Fruit fly (Drosophila melanogaster): ENCODE results near the gene CG7488.

The CG7488 gene

dm6 chr3R:13014168-13014881 lies 18.9 kb downstream of the CG7488 start (continued):
- TF ChIP-seq sug (tag; optimal IDR thresholded peaks at IDR 0.05) = no peak
- TF ChIP-seq lov (optimal IDR thresholded peaks at IDR 0.05) = no peak
- no peak for TF ChIP-seq lov (GFP tag; IDR thresholded peaks at IDR 0.05)
- TF ChIP-seq cg (GFP tag; optimal IDR thresholded peaks at IDR 0.05) = no peak
- TF ChIP-seq CG34422 (GFP tag; IDR thresholded peaks at IDR 0.05) = no peak
- peak in 1 of 3 experiments; percentile 20 for TF ChIP-seq Stat92E (GFP tag; optimal IDR thresholded peaks at IDR 0.05)
- no peak for TF ChIP-seq CHES-1-like (GFP tag; optimal IDR thresholded peaks at IDR 0.05)
- no peak for TF ChIP-seq Six4 (GFP tag; optimal IDR thresholded peaks at IDR 0.05)
- TF ChIP-seq CG8388 (GFP tag; optimal IDR thresholded peaks at IDR 0.05) = no peak
- TF ChIP-seq CG11723 (GFP tag; optimal IDR thresholded peaks at IDR 0.05) = no peak
- peak; percentile 44; the same call in 1 of the 3 replicates for TF ChIP-seq row (GFP tag; IDR thresholded peaks at IDR 0.05)
- TF ChIP-seq Sry-β (GFP tag; optimal IDR thresholded peaks at IDR 0.05) = no peak
- no peak for TF ChIP-seq Nf-YB (GFP tag; optimal IDR thresholded peaks at IDR 0.05)
- TF ChIP-seq chn (GFP tag; optimal IDR thresholded peaks at IDR 0.05) = no peak
- no peak for TF ChIP-seq Side (GFP tag; optimal IDR thresholded peaks at IDR 0.05)
- no peak for TF ChIP-seq CTCF (GFP tag; optimal IDR thresholded peaks at IDR 0.05)
- no peak for TF ChIP-seq Mes4 (GFP tag; optimal IDR thresholded peaks at IDR 0.05)
- no peak for TF ChIP-seq CG42726 (GFP tag; IDR thresholded peaks at IDR 0.05; ENCODE audit: partially characterized antibody)
- no peak for TF ChIP-seq CG6272 (GFP tag; IDR thresholded peaks at IDR 0.05)
- no peak for TF ChIP-seq ham (GFP tag; IDR thresholded peaks at IDR 0.05)
- TF ChIP-seq al (GFP tag; IDR thresholded peaks at IDR 0.05) = no peak
- 0 out of 3 replicates have a peak, but pooled peaks have one; percentile 18 for TF ChIP-seq CG17361 (GFP tag; IDR thresholded peaks at IDR 0.05)
- TF ChIP-seq sob (GFP tag; IDR thresholded peaks at IDR 0.05) = no peak
- peak; percentile 20 for TF ChIP-seq CG2678 (tag; optimal IDR thresholded peaks at IDR 0.05)
- TF ChIP-seq cwo (GFP tag; optimal IDR thresholded peaks at IDR 0.05) = peak; percentile 13
- TF ChIP-seq CG7839 (tag; optimal IDR thresholded peaks at IDR 0.05) = peak; percentile 8
- TF ChIP-seq CG6813 (GFP tag; optimal IDR thresholded peaks at IDR 0.05) = no peak
- peak; percentile 8 for TF ChIP-seq Hsf (GFP tag; optimal IDR thresholded peaks at IDR 0.05)
- TF ChIP-seq CG7963 (GFP tag; IDR thresholded peaks at IDR 0.05; ENCODE audit: partially characterized antibody) = no peak
- no peak for TF ChIP-seq stc (GFP tag; IDR thresholded peaks at IDR 0.05)
- TF ChIP-seq Mad (GFP tag; optimal IDR thresholded peaks at IDR 0.05) = no peak
- TF ChIP-seq phol (tag; optimal IDR thresholded peaks at IDR 0.05) = peak; percentile 7
- TF ChIP-seq Rfx (GFP tag; IDR thresholded peaks at IDR 0.05) = peak; percentile 43
- TF ChIP-seq CG15479 (GFP tag; optimal IDR thresholded peaks at IDR 0.05) = no peak
- no peak for TF ChIP-seq yki (optimal IDR thresholded peaks at IDR 0.05)
- no peak for TF ChIP-seq CG10462 (GFP tag; optimal IDR thresholded peaks at IDR 0.05)
- peak; percentile 20 for TF ChIP-seq CG13624 (GFP tag; optimal IDR thresholded peaks at IDR 0.05)
- no peak for TF ChIP-seq Max (GFP tag; optimal IDR thresholded peaks at IDR 0.05)
- TF ChIP-seq Xbp1 (GFP tag; optimal IDR thresholded peaks at IDR 0.05) = peak; percentile 0
- no peak for TF ChIP-seq ci (GFP tag; IDR thresholded peaks at IDR 0.05)
- no peak for TF ChIP-seq CG17568 (GFP tag; optimal IDR thresholded peaks at IDR 0.05)
- TF ChIP-seq dimm (GFP tag; IDR thresholded peaks at IDR 0.05) = no peak
- no peak for TF ChIP-seq peb (GFP tag; IDR thresholded peaks at IDR 0.05)
- TF ChIP-seq CG10543 (GFP tag; optimal IDR thresholded peaks at IDR 0.05) = no peak
- TF ChIP-seq Abd-B (GFP tag; optimal IDR thresholded peaks at IDR 0.05) = no peak
- TF ChIP-seq zen (tag; optimal IDR thresholded peaks at IDR 0.05) = no peak
- no peak for TF ChIP-seq CG8765 (GFP tag; IDR thresholded peaks at IDR 0.05)
- TF ChIP-seq sisA (GFP tag; IDR thresholded peaks at IDR 0.05) = no peak
- no peak for TF ChIP-seq Fer2 (tag; optimal IDR thresholded peaks at IDR 0.05)
- no peak for TF ChIP-seq CG9727 (GFP tag; optimal IDR thresholded peaks at IDR 0.05)
- TF ChIP-seq CG11504 (tag; optimal IDR thresholded peaks at IDR 0.05) = peak; percentile 27

Measured in whole organism, embryonic.